Worm (Caenorhabditis elegans) whole organism, L1 larva: Measurements from ENCODE around the gene mdh-1.
A peak's percentile ranks its signal among the peaks of the same experiment; 100 is the strongest.

Source experiments
- C16A3.4 ChIP-seq: fragments of 150-350 bp; optimal IDR thresholded peaks from 2 replicates; lab custom pipeline; 2014; ENCODE audit warnings: missing biosample characterization, missing genetic modification characterization
- F16B12.6 ChIP-seq: fragments of 150-350 bp; optimal IDR thresholded peaks from 2 replicates; lab custom pipeline; 2014; ENCODE audit warnings: missing biosample characterization, missing genetic modification characterization
- blmp-1 ChIP-seq: fragments of 150-350 bp; optimal IDR thresholded peaks from 2 replicates; lab custom pipeline; 2014; ENCODE audit warnings: missing biosample characterization, missing genetic modification characterization
- ceh-82 ChIP-seq, 3 experiments: fragments of 150-350 bp in 1 of 3; sonication (generic microtip) in 2 of 3; optimal IDR thresholded peaks; 2 replicates each; lab custom pipeline; 2014 to 2017; ENCODE audit warnings: missing biosample characterization in 3 of 3, missing genetic modification characterization in 3 of 3
- ceh-88 ChIP-seq: fragments of 200-800 bp; sonication (Bioruptor generic); IDR thresholded peaks from 2 replicates; pipeline ENCODE4 v1.3.6; 2022; ENCODE audit warnings: missing genetic modification characterization, missing compliant biosample characterization
- dpl-1 ChIP-seq, 3 experiments: fragments of 150-350 bp in 2 of 3; sonication (generic microtip) in 1 of 3; optimal IDR thresholded peaks; 2 replicates each; lab custom pipeline; 2014 to 2017; ENCODE audit warnings: missing biosample characterization in 3 of 3, missing genetic modification characterization in 3 of 3, missing genetic modification reagents in 3 of 3
- dsc-1 ChIP-seq: sonication (generic microtip); optimal IDR thresholded peaks from 2 replicates; lab custom pipeline; 2016; ENCODE audit warnings: mild to moderate bottlenecking, missing genetic modification characterization, missing compliant biosample characterization
- efl-1 ChIP-seq, 4 experiments: fragments of 150-350 bp; optimal IDR thresholded peaks in 3 of 4; peaks in 1 of 4; 1 replicate in 1 of 4; 2 replicates in 3 of 4; lab custom pipeline; 2014; ENCODE audit warnings: missing biosample characterization in 2 of 4, missing genetic modification characterization in 2 of 4, missing genetic modification reagents in 2 of 4
- efl-3 ChIP-seq: fragments of 200-800 bp; sonication (Bioruptor generic); optimal IDR thresholded peaks from 2 replicates; lab custom pipeline; 2018; ENCODE audit warnings: mild to moderate bottlenecking, missing genetic modification characterization, missing compliant biosample characterization
- elt-3 ChIP-seq, 6 experiments: fragments of 150-350 bp in 1 of 6; sonication (generic microtip); optimal IDR thresholded peaks; 2 replicates each; lab custom pipeline; 2017 to 2018; ENCODE audit warnings: missing biosample characterization in 6 of 6, missing genetic modification characterization in 6 of 6, inconsistent platforms in 1 of 6
- fkh-4 ChIP-seq: sonication (generic microtip); optimal IDR thresholded peaks from 2 replicates; lab custom pipeline; 2016; ENCODE audit warnings: missing compliant biosample characterization, missing genetic modification characterization, borderline replicate concordance
- fkh-8 ChIP-seq: sonication (generic microtip); optimal IDR thresholded peaks from 2 replicates; lab custom pipeline; 2016; ENCODE audit warnings: mild to moderate bottlenecking, missing genetic modification characterization, missing compliant biosample characterization
- grh-1 ChIP-seq: fragments of 200-800 bp; sonication (Bioruptor generic); IDR thresholded peaks from 2 replicates; pipeline ENCODE4 v1.3.6; 2022; ENCODE audit warnings: missing genetic modification reagents, missing genetic modification characterization, missing compliant biosample characterization
- hlh-17 ChIP-seq: fragments of 200-800 bp; sonication (Bioruptor generic); optimal IDR thresholded peaks from 2 replicates; lab custom pipeline; 2018; ENCODE audit warnings: missing genetic modification characterization, mild to moderate bottlenecking, missing compliant biosample characterization, moderate library complexity, borderline replicate concordance
- irx-1 ChIP-seq: sonication (generic microtip); optimal IDR thresholded peaks from 2 replicates; lab custom pipeline; 2016; ENCODE audit warnings: missing genetic modification characterization, missing compliant biosample characterization
- isw-1 ChIP-seq: fragments of 200-800 bp; sonication (Bioruptor generic); IDR thresholded peaks from 2 replicates; pipeline ENCODE4 v1.3.6; 2022; ENCODE audit warnings: missing genetic modification characterization, missing compliant biosample characterization
- jun-1 ChIP-seq: fragments of 150-350 bp; optimal IDR thresholded peaks from 2 replicates; lab custom pipeline; 2014; ENCODE audit warnings: missing biosample characterization, missing genetic modification reagents, missing genetic modification characterization
- lin-14 ChIP-seq: fragments of 200-800 bp; sonication (Bioruptor generic); optimal IDR thresholded peaks from 2 replicates; lab custom pipeline; 2018; ENCODE audit warnings: mild to moderate bottlenecking, missing genetic modification characterization, moderate library complexity, missing compliant biosample characterization
- lin-35 ChIP-seq, 2 experiments: fragments of 150-350 bp; optimal IDR thresholded peaks; 2 replicates each; lab custom pipeline; 2014; ENCODE audit warnings: missing biosample characterization in 2 of 2, missing genetic modification characterization in 2 of 2, missing genetic modification reagents in 2 of 2
- mdl-1 ChIP-seq, 2 experiments: fragments of 150-350 bp; optimal IDR thresholded peaks; 2 replicates each; lab custom pipeline; 2014 to 2017; ENCODE audit warnings: missing biosample characterization in 2 of 2, missing genetic modification characterization in 2 of 2, inconsistent platforms in 1 of 2
- mep-1 ChIP-seq: fragments of 150-350 bp; optimal IDR thresholded peaks from 2 replicates; lab custom pipeline; 2014; ENCODE audit warnings: missing biosample characterization, missing genetic modification characterization
- nhr-19 ChIP-seq: fragments of 200-800 bp; sonication (Bioruptor generic); conservative IDR thresholded peaks from 2 replicates; pipeline ENCODE4 v1.3.6; 2022; ENCODE audit warnings: missing genetic modification characterization, missing compliant biosample characterization
- nhr-20 ChIP-seq: sonication (generic microtip); optimal IDR thresholded peaks from 2 replicates; lab custom pipeline; 2016; ENCODE audit warnings: mild to moderate bottlenecking, missing genetic modification characterization, missing compliant biosample characterization
- nhr-71 ChIP-seq: sonication (generic microtip); optimal IDR thresholded peaks from 2 replicates; lab custom pipeline; 2016; ENCODE audit warnings: mild to moderate bottlenecking, missing genetic modification characterization, moderate library complexity, missing compliant biosample characterization
- nhr-77 ChIP-seq: fragments of 150-350 bp; optimal IDR thresholded peaks from 2 replicates; lab custom pipeline; 2014; ENCODE audit warnings: missing biosample characterization, missing genetic modification characterization
- nhr-85 ChIP-seq: sonication (generic microtip); peaks from one replicate; lab custom pipeline; 2016; ENCODE audit warnings: missing genetic modification characterization, inconsistent platforms, missing compliant biosample characterization
- nhr-90 ChIP-seq: sonication (generic microtip); optimal IDR thresholded peaks from 2 replicates; lab custom pipeline; 2016; ENCODE audit warnings: mild to moderate bottlenecking, missing genetic modification characterization, missing compliant biosample characterization; ENCODE audit not compliant: poor library complexity
- pag-3 ChIP-seq: sonication (generic microtip); optimal IDR thresholded peaks from 2 replicates; lab custom pipeline; 2017; ENCODE audit warnings: missing genetic modification characterization, mild to moderate bottlenecking, missing compliant biosample characterization, antibody characterized with exemption, borderline replicate concordance; ENCODE audit not compliant: insufficient read depth
- pax-3 ChIP-seq: fragments of 200-800 bp; sonication (Bioruptor generic); optimal IDR thresholded peaks from 2 replicates; lab custom pipeline; 2018; ENCODE audit warnings: mild to moderate bottlenecking, missing genetic modification characterization, moderate library complexity, missing compliant biosample characterization
- rnt-1 ChIP-seq: sonication (generic microtip); optimal IDR thresholded peaks from 2 replicates; lab custom pipeline; 2016; ENCODE audit warnings: mild to moderate bottlenecking, missing genetic modification characterization, moderate library complexity, missing compliant biosample characterization
- skn-1 ChIP-seq: fragments of 150-350 bp; optimal IDR thresholded peaks from 2 replicates; lab custom pipeline; 2014; ENCODE audit warnings: missing biosample characterization, missing genetic modification characterization
- snpc-4 ChIP-seq: fragments of 150-350 bp; optimal IDR thresholded peaks from 2 replicates; lab custom pipeline; 2014; ENCODE audit warnings: missing biosample characterization, missing genetic modification characterization
- snu-23 ChIP-seq: sonication (generic microtip); optimal IDR thresholded peaks from 2 replicates; lab custom pipeline; 2016; ENCODE audit warnings: missing genetic modification characterization, missing compliant biosample characterization
- swsn-7 ChIP-seq: sonication (generic microtip); optimal IDR thresholded peaks from 2 replicates; lab custom pipeline; 2016; ENCODE audit warnings: missing genetic modification characterization, missing compliant biosample characterization
- tbx-2 ChIP-seq: sonication (generic microtip); optimal IDR thresholded peaks from 2 replicates; lab custom pipeline; 2016; ENCODE audit warnings: missing genetic modification characterization, missing compliant biosample characterization
- tlp-1 ChIP-seq: fragments of 150-350 bp; optimal IDR thresholded peaks from 2 replicates; lab custom pipeline; 2014; ENCODE audit warnings: missing biosample characterization, missing genetic modification characterization
- unc-30 ChIP-seq: sonication (generic microtip); optimal IDR thresholded peaks from 2 replicates; lab custom pipeline; 2017; ENCODE audit warnings: missing biosample characterization, missing genetic modification characterization
- unc-62 ChIP-seq: fragments of 150-350 bp; optimal IDR thresholded peaks from 2 replicates; lab custom pipeline; 2014; ENCODE audit warnings: missing biosample characterization, missing genetic modification reagents, missing genetic modification characterization
- xbp-1 ChIP-seq: sonication (generic microtip); optimal IDR thresholded peaks from 2 replicates; lab custom pipeline; 2016; ENCODE audit warnings: missing genetic modification characterization, missing compliant biosample characterization
- zip-4 ChIP-seq: fragments of 200-800 bp; sonication (Bioruptor generic); optimal IDR thresholded peaks from 2 replicates; lab custom pipeline; 2018; ENCODE audit warnings: mild to moderate bottlenecking, missing genetic modification characterization, moderate library complexity, missing compliant biosample characterization

The mdh-1 gene

DNA sequence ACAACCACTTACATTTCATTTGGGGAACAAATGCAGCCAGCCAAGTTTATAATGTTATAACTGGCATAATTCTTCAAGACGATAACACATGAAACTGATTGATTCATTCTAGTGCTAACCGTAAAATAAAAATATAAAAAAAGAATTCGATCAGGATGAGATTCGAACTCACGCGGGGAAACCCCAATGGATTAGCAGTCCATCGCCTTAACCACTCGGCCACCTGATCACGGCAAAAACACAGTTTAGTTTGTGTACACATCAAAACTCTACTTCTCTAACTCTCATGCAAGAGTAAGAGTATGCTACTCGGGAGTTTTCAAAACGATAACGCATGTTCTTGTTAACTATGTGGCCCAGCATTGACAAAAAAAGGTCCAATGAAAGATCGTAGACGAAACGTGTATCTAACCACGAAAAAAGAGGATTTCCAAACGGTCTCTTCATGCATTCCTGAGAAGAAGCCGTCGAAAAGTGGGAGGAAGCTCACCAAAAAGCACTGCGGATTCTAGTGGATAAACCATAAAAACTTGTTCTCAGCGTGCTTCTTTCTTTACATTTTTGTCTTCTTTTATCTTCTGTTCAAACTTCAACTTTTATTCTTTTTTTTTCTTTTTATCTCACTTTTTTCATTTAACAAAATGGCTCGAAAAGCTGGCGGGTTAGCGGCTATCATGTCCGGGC lies 35.5 kb upstream of the mdh-1 start, which contains the start of gene twk-10:
TSS of gene twk-10 (plus strand) at position 634 of the 684 bp plus-strand sequence.
- TF ChIP-seq ceh-88 (GFP tag; lab: Robert Waterston, UW) (no peak), unc-62 (no peak), lin-35 (GFP tag; optimal IDR thresholded peaks at IDR 0.05; lab: Kevin White, UChicago) (peak; percentile 21 to 48), C16A3.4 (peak; percentile 28), snpc-4 (tag; lab: Kevin White, UChicago) (no peak), tlp-1 (tag; lab: Kevin White, UChicago) (no peak), isw-1 (GFP tag; lab: Robert Waterston, UW) (no peak), snu-23 (GFP tag; lab: Kevin White, UChicago) (peak; percentile 42), nhr-20 (tag; lab: Kevin White, UChicago) (peak; percentile 47), efl-1 (optimal IDR thresholded peaks at IDR 0.05; lab: Kevin White, UChicago) (peak; percentile 18 to 36), efl-1 (GFP tag; optimal IDR thresholded peaks at IDR 0.05 in 1 of 2; lab: Kevin White, UChicago) (peak in 1 of 2 experiments; percentile 94), nhr-19 (peak; percentile 44), skn-1 (tag; lab: Kevin White, UChicago) (no peak), dpl-1 (GFP tag; optimal IDR thresholded peaks at IDR 0.05; lab: Kevin White, UChicago) (peak in 1 of 3 experiments; percentile 35), elt-3 (tag; optimal IDR thresholded peaks at IDR 0.05; lab: Kevin White, UChicago) (peak in 1 of 6 experiments; percentile 10), zip-4 (GFP tag; lab: Kevin White, UChicago) (no peak), nhr-71 (no peak), xbp-1 (tag; lab: Kevin White, UChicago) (peak; percentile 15), fkh-8 (no peak), irx-1 (tag; lab: Kevin White, UChicago) (peak; percentile 27), mep-1 (tag; lab: Kevin White, UChicago) (peak; percentile 52), F16B12.6 (tag; lab: Kevin White, UChicago) (no peak), tbx-2 (tag; lab: Kevin White, UChicago) (no peak), nhr-77 (tag; lab: Kevin White, UChicago) (peak; percentile 28), efl-3 (GFP tag; lab: Kevin White, UChicago) (no peak), pax-3 (no peak), lin-14 (peak; percentile 17), pag-3 (tag; lab: Kevin White, UChicago) (no peak), nhr-90 (peak; percentile 42), swsn-7 (peak; percentile 24), hlh-17 (GFP tag; lab: Kevin White, UChicago) (no peak), ceh-82 (tag; optimal IDR thresholded peaks at IDR 0.05; lab: Kevin White, UChicago) (no peak), dsc-1 (tag; lab: Kevin White, UChicago) (peak; percentile 3), rnt-1 (tag; lab: Kevin White, UChicago) (peak; percentile 45), unc-30 (tag; lab: Kevin White, UChicago) (no peak), fkh-4 (no peak), jun-1 (tag; lab: Kevin White, UChicago) (no peak), mdl-1 (tag; optimal IDR thresholded peaks at IDR 0.05; lab: Kevin White, UChicago) (peak in 1 of 2 experiments; percentile 42), grh-1 (GFP tag; lab: Robert Waterston, UW) (no peak), blmp-1 (no peak)

DNA sequence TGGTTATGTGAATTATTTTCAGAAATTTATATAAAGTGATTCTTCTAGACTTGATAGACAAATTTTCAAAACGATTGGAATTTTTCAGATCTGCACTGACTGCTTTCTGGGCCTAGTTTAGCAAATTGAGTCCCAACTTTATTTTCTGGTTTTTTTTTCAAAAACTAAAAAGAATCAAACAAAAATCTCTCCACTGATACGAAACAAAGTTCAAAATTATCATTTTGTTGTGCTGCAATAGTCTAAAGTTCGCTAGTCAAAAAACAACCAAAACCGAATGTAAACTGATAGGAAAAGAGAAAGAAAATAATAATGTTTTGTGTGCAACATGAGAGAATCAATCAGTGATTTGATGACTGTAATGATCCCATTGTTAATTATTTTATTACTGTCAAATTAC lies 33.5 kb upstream of the mdh-1 start, which contains the start of gene lipl-4:
TSS of gene lipl-4 (plus strand) at position 301 of the 400 bp plus-strand sequence.
- TF ChIP-seq isw-1 (GFP tag; lab: Robert Waterston, UW) (no peak), fkh-8 (no peak), nhr-85 (tag; lab: Kevin White, UChicago) (no peak), ceh-88 (GFP tag; lab: Robert Waterston, UW) (no peak), zip-4 (GFP tag; lab: Kevin White, UChicago) (no peak)
